Worm (Caenorhabditis elegans): ENCODE data around the gene T02H6.9.

The T02H6.9 gene

ce11 chrII:671025-671424 is 7.7 kb upstream of the T02H6.9 start, which contains the start of gene sri-46:
Gene sri-46 (minus strand): TSS chrII:671125.
- TF ChIP-seq lsy-2 (tag; optimal IDR thresholded peaks at IDR 0.05) = no peak

- TF ChIP-seq mbf-1 (tag; optimal IDR thresholded peaks at IDR 0.05) = no peak
- no peak for TF ChIP-seq nhr-11 (tag; optimal IDR thresholded peaks at IDR 0.05)
- TF ChIP-seq elt-1 (tag; optimal IDR thresholded peaks at IDR 0.05) = no peak
- TF ChIP-seq nhr-77 (tag; optimal IDR thresholded peaks at IDR 0.05) = no peak
- no peak for TF ChIP-seq lin-13 (GFP tag; optimal IDR thresholded peaks at IDR 0.05)
- no peak for TF ChIP-seq alr-1 (tag; optimal IDR thresholded peaks at IDR 0.05)
- TF ChIP-seq dmd-4 (tag; optimal IDR thresholded peaks at IDR 0.05) = no peak
- TF ChIP-seq nhr-25 (tag; optimal IDR thresholded peaks at IDR 0.05) = no peak
Observed at ce11 chrII:674116-674515, 4.6 kb upstream of the T02H6.9 start, which contains the start of gene Y39F10C.3. Gene Y39F10C.3 (plus strand): TSS chrII:674416.

ce11 chrII:675303-675702 is 3.4 kb upstream of the T02H6.9 start, which contains the start of gene Y39F10C.1:
Gene Y39F10C.1 (plus strand): TSS chrII:675603.
- no peak for TF ChIP-seq sem-4 (tag; optimal IDR thresholded peaks at IDR 0.05)
- no peak for TF ChIP-seq gmeb-1 (tag; optimal IDR thresholded peaks at IDR 0.05)
- no peak for TF ChIP-seq nhr-23 (tag; optimal IDR thresholded peaks at IDR 0.05)
- no peak for TF ChIP-seq nhr-129 (tag; optimal IDR thresholded peaks at IDR 0.05)
- no peak for TF ChIP-seq zag-1 (tag; optimal IDR thresholded peaks at IDR 0.05)
- no peak for TF ChIP-seq mdl-1 (tag; optimal IDR thresholded peaks at IDR 0.05)
- TF ChIP-seq nhr-77 (tag; optimal IDR thresholded peaks at IDR 0.05) = no peak
- TF ChIP-seq skn-1 (tag; optimal IDR thresholded peaks at IDR 0.05) = no peak
- TF ChIP-seq unc-55 (GFP tag; optimal IDR thresholded peaks at IDR 0.05) = no peak
- no peak for TF ChIP-seq elt-3 (tag; optimal IDR thresholded peaks at IDR 0.05)
- TF ChIP-seq unc-62 (GFP tag; optimal IDR thresholded peaks at IDR 0.05) = no peak
- no peak for TF ChIP-seq nhr-11 (tag; optimal IDR thresholded peaks at IDR 0.05)
- TF ChIP-seq ceh-16 (tag; optimal IDR thresholded peaks at IDR 0.05) = no peak
- no peak for TF ChIP-seq crh-2 (tag; optimal IDR thresholded peaks at IDR 0.05)

ce11 chrII:675822-676221 is 2.9 kb upstream of the T02H6.9 start:
- TF ChIP-seq nhr-25 (tag; optimal IDR thresholded peaks at IDR 0.05) = no peak
- TF ChIP-seq nhr-10 (tag; optimal IDR thresholded peaks at IDR 0.05) = no peak
- no peak for TF ChIP-seq unc-39 (tag; optimal IDR thresholded peaks at IDR 0.05)
- TF ChIP-seq egl-27 (tag; optimal IDR thresholded peaks at IDR 0.05) = no peak
- no peak for TF ChIP-seq lin-11 (tag; optimal IDR thresholded peaks at IDR 0.05)
- no peak for TF ChIP-seq ZK546.5 (tag; optimal IDR thresholded peaks at IDR 0.05)
- TF ChIP-seq aly-2 (tag; optimal IDR thresholded peaks at IDR 0.05) = no peak
- no peak for TF ChIP-seq mab-5 (tag; optimal IDR thresholded peaks at IDR 0.05)
- no peak for TF ChIP-seq Y55F3AM.14 (GFP tag; optimal IDR thresholded peaks at IDR 0.05)
- no peak for TF ChIP-seq unc-62 (GFP tag; optimal IDR thresholded peaks at IDR 0.05)
- TF ChIP-seq mdl-1 (tag; optimal IDR thresholded peaks at IDR 0.05) = no peak
- TF ChIP-seq nhr-21 (tag; optimal IDR thresholded peaks at IDR 0.05) = no peak
- TF ChIP-seq crh-2 (tag; optimal IDR thresholded peaks at IDR 0.05) = no peak

ce11 chrII:680612-681011 is 1.9 kb downstream of the T02H6.9 start, which contains the start of the genes T02H6.10 and T02H6.8:
Gene T02H6.10 (minus strand): TSS chrII:680712.
Gene T02H6.8 (plus strand): TSS chrII:680832.
- TF ChIP-seq nhr-77 (tag; optimal IDR thresholded peaks at IDR 0.05) (no peak), blmp-1 (tag; optimal IDR thresholded peaks at IDR 0.05; ENCODE audit: insufficient read depth) (no peak), nhr-21 (tag; optimal IDR thresholded peaks at IDR 0.05) (no peak), lin-11 (tag; optimal IDR thresholded peaks at IDR 0.05) (no peak), sma-3 (GFP tag; optimal IDR thresholded peaks at IDR 0.05) (no peak), zag-1 (tag; optimal IDR thresholded peaks at IDR 0.05) (no peak), nhr-25 (tag; optimal IDR thresholded peaks at IDR 0.05) (no peak), nhr-10 (tag; optimal IDR thresholded peaks at IDR 0.05) (no peak), unc-39 (tag; optimal IDR thresholded peaks at IDR 0.05) (no peak), lin-13 (GFP tag; optimal IDR thresholded peaks at IDR 0.05) (no peak), ZK546.5 (tag; optimal IDR thresholded peaks at IDR 0.05) (no peak), aly-2 (tag; optimal IDR thresholded peaks at IDR 0.05) (no peak), elt-1 (tag; optimal IDR thresholded peaks at IDR 0.05) (no peak)

ce11 chrII:682326-682725 is 3.6 kb downstream of the T02H6.9 start, which contains the start of gene T02H6.7:
Gene T02H6.7 (plus strand): TSS chrII:682626.
- no peak for TF ChIP-seq nhr-23 (tag; optimal IDR thresholded peaks at IDR 0.05)
- TF ChIP-seq mdl-1 (tag; optimal IDR thresholded peaks at IDR 0.05) = no peak
- no peak for TF ChIP-seq nhr-129 (tag; optimal IDR thresholded peaks at IDR 0.05)
- TF ChIP-seq R02D3.7 (tag; optimal IDR thresholded peaks at IDR 0.05) = no peak
- no peak for TF ChIP-seq nhr-6 (tag; optimal IDR thresholded peaks at IDR 0.05)
- TF ChIP-seq aly-2 (tag; optimal IDR thresholded peaks at IDR 0.05) = no peak
- TF ChIP-seq lin-11 (tag; optimal IDR thresholded peaks at IDR 0.05) = no peak
- no peak for TF ChIP-seq mab-5 (tag; optimal IDR thresholded peaks at IDR 0.05)
- TF ChIP-seq nhr-11 (tag; optimal IDR thresholded peaks at IDR 0.05) = no peak
- TF ChIP-seq nhr-12 (tag; optimal IDR thresholded peaks at IDR 0.05) = no peak
- TF ChIP-seq ama-1 (optimal IDR thresholded peaks at IDR 0.05) = no peak
